Worm (Caenorhabditis elegans): ENCODE measurements around the gene F21D12.2.

DNA sequence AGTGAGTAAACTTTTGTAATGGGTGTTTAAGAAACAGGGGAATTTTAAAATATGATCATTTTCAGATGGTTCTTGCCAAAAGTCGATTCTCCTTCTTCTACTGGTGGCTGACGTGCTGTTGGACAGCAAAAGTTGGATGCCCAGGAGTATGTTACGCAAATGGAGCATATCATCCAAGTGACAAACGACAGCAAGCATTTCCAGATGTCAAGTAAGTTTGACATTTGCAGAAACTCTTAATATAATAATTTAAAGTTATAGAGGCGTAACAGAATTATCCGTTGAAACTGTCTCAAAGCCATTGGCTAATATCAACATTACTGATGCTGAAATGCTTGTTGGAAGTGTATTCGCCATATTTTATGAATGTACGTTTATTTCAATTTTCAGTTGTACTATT is 30.5 kb downstream of the F21D12.2 start:
- TF ChIP-seq lin-39 (tag; optimal IDR thresholded peaks at IDR 0.05) (no peak), R02D3.7 (tag; optimal IDR thresholded peaks at IDR 0.05) (no peak), unc-62 (GFP tag; optimal IDR thresholded peaks at IDR 0.05) (no peak), pqm-1 (tag; optimal IDR thresholded peaks at IDR 0.05) (no peak), ztf-11 (tag; optimal IDR thresholded peaks at IDR 0.05) (no peak), nhr-237 (tag; optimal IDR thresholded peaks at IDR 0.05) (no peak)

Data from whole organism, L3 larva.